Worm (Caenorhabditis elegans): ENCODE results near the gene T12D8.5.

T12D8.5 gene

DNA sequence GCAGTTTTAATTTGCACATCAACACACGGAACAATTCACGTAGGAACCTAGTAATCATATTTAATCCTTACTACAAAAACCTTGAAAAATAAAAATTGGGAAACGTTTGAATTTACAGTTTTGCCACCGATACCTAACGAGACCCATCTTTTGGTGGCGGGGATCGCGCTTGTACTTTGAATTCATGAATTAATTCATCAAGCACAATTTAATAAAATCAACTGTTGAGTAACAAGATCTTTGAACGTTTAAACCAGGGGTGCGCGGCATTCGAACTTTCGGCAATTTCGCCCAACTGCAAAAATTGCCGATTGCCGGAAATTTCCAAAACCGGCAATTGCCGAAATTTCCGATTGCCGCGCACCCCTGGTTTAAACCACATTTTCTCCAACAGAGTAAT lies 30.1 kb upstream of the T12D8.5 start:
- TF ChIP-seq scrt-1 (GFP tag; IDR thresholded peaks at IDR 0.05) (no peak), pes-1 (GFP tag; IDR thresholded peaks at IDR 0.05) (no peak), B0310.2 (tag; optimal IDR thresholded peaks at IDR 0.05) (no peak), ama-1 (optimal IDR thresholded peaks at IDR 0.05) (no peak), sea-1 (GFP tag; conservative IDR thresholded peaks at IDR 0.05) (no peak), aly-1 (tag; optimal IDR thresholded peaks at IDR 0.05) (no peak), hnd-1 (tag; optimal IDR thresholded peaks at IDR 0.05) (no peak), hmbx-1 (tag; optimal IDR thresholded peaks at IDR 0.05) (no peak), ceh-13 (GFP tag; optimal IDR thresholded peaks at IDR 0.05) (no peak), tbx-37 (GFP tag; conservative IDR thresholded peaks at IDR 0.05) (no peak), F13C5.2 (tag; optimal IDR thresholded peaks at IDR 0.05) (no peak), tbx-11 (GFP tag; IDR thresholded peaks at IDR 0.05) (no peak), ets-7 (tag; optimal IDR thresholded peaks at IDR 0.05) (no peak), ceh-36 (tag; optimal IDR thresholded peaks at IDR 0.05) (no peak), flt-1 (GFP tag; IDR thresholded peaks at IDR 0.05) (no peak), tra-4 (tag; optimal IDR thresholded peaks at IDR 0.05) (no peak), hmg-4 (GFP tag; optimal IDR thresholded peaks at IDR 0.05) (no peak)

DNA sequence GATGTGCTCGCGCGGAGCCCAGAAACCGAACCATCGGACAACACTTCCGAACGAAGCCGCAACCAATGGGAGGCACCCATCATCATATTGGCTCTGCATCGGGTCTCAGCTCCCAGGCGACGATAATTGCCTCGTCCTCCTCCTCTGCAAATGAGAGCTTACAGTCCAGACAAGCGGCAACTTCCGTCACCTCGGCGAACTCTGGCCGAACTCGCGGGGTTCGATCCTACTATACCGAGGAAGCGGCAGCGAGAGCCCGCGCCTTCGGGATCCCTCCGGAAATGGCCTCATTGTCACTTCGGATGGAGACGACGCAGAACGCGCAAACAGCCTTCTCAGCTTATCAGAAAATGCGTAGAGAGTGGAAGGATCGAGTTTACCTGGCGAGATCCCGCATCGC lies 28.4 kb upstream of the T12D8.5 start:
- TF ChIP-seq ceh-13 (GFP tag; optimal IDR thresholded peaks at IDR 0.05) (no peak), hmg-4 (GFP tag; optimal IDR thresholded peaks at IDR 0.05) (peak; percentile 14)

DNA sequence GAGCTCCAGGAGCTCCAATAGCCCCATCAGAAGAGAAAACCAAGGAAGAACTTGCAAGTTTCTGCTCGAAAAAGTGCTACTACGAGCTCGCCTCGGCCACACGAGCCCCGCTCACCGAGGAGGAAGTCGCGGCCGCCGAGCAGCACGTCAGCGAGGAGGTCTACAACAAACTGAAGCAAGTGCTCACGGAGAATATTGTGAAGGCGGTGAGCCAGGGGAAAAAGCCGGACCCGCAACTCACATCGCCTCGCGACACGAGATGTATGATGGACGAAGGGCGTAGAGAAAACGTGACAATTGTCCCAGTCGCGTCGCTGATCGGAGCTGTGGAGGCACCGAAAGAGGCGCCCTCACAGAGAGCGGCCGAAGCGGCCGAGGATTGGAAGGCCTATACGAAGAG lies 26.1 kb upstream of the T12D8.5 start:
- no peak for TF ChIP-seq hmg-4 (GFP tag; optimal IDR thresholded peaks at IDR 0.05)
- TF ChIP-seq tbx-11 (GFP tag; IDR thresholded peaks at IDR 0.05): no peak
- no peak for TF ChIP-seq ceh-13 (GFP tag; optimal IDR thresholded peaks at IDR 0.05)

DNA sequence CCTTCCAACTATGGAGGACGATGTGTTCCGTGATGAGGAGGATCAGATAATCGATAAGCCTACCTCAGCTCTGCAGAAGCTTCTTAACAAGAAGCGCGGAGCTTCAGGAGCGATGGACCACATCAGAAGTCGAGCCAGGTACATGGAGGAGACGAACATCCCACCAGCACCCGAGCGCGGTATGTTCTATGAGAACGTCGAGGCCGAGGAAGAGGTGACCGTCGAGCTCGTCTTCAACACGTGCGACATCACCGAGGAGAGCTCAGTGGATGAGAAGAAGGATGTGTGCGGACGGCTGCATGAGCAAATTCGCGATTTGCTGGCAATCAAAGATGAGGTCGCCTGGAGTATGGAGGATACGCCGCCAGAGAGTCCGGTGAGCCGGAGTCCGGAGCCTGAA lies 25.4 kb upstream of the T12D8.5 start:
- TF ChIP-seq ets-7 (tag; optimal IDR thresholded peaks at IDR 0.05) (no peak), scrt-1 (GFP tag; IDR thresholded peaks at IDR 0.05) (no peak), hmbx-1 (tag; optimal IDR thresholded peaks at IDR 0.05) (no peak), B0310.2 (tag; optimal IDR thresholded peaks at IDR 0.05) (no peak), ceh-13 (GFP tag; optimal IDR thresholded peaks at IDR 0.05) (no peak), sea-1 (GFP tag; conservative IDR thresholded peaks at IDR 0.05) (no peak), hnd-1 (tag; optimal IDR thresholded peaks at IDR 0.05) (no peak), tbx-11 (GFP tag; IDR thresholded peaks at IDR 0.05) (no peak), pes-1 (GFP tag; IDR thresholded peaks at IDR 0.05) (no peak), hmg-4 (GFP tag; optimal IDR thresholded peaks at IDR 0.05) (no peak), aly-1 (tag; optimal IDR thresholded peaks at IDR 0.05) (no peak), ceh-36 (tag; optimal IDR thresholded peaks at IDR 0.05) (no peak), flt-1 (GFP tag; IDR thresholded peaks at IDR 0.05) (no peak), tra-4 (tag; optimal IDR thresholded peaks at IDR 0.05) (no peak), F13C5.2 (tag; optimal IDR thresholded peaks at IDR 0.05) (no peak), ama-1 (optimal IDR thresholded peaks at IDR 0.05) (no peak)

DNA sequence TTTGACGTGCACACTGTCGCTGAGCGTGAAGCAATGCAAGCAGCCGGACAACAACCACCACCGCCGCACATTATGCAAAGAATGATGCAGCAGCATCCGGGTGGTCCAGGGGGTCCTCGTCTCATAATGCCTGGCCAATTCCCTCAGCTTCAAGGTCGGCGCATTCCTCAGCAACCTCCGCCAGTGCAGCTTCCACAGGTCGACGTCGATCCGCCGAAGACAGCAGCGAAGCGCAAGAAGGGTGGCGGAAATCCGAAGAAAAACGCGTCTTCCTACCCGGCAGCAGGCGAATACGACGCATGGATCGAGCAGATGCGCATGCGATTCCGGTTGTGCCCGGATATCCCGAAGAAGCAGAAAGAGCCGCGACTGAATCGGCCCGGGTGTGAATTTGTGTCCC lies 24.8 kb upstream of the T12D8.5 start:
- TF ChIP-seq B0310.2 (tag; optimal IDR thresholded peaks at IDR 0.05) (no peak), aly-1 (tag; optimal IDR thresholded peaks at IDR 0.05) (peak; percentile 39), tra-4 (tag; optimal IDR thresholded peaks at IDR 0.05) (no peak)

DNA sequence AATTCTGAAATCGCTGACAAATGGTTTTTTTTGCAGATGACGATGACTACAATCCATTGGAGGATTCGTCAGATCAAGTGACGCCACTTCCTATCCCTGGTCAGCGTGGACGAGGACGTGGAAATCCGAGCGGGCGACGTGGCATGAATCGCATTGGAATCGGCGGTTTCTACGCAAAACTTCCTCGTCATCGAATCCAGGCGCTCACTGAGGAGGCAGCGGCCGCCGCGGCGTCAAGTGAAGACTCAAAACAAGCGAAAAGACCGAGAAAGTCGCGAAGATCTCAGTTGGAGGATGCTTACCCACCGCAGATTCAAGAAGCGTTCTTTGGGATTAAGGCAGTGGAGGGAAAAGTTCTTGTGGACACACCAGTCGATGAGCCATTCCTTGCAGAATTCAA lies 22.0 kb upstream of the T12D8.5 start:
- no peak for TF ChIP-seq sea-1 (GFP tag; conservative IDR thresholded peaks at IDR 0.05)
- 0 out of 2 replicates have a peak, but pooled peaks have one; percentile 22 for TF ChIP-seq tbx-11 (GFP tag; IDR thresholded peaks at IDR 0.05)

DNA sequence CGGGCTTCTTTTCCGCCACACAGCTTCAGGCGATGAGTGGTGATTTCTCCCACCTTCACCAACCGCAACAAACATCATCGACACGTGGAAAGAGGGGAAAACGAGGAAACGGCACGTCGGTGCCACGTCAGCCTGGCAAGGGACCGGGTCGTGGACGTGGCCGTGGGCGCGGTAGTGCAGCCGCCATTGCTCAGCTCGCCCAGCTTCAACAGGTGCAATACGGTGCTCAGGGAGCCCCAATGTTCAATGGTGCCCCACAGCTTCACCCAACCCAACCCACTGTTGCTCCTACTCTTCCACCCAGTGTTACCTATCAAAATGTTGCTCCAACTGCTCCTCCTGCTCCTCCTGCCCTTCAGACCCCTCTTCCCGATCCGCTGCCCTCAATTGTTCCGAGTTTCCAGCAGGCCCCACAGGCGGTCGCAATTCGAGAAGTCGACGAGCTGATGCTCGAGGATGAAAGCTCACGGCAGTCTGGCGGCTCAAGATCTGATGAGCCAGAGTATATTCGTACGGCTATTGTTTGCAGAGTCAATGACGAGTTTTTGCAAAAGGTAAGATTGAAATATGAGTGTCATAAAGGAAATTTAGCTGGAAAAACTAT lies 19.4 kb upstream of the T12D8.5 start:
- TF ChIP-seq B0310.2 (tag; optimal IDR thresholded peaks at IDR 0.05) (no peak), scrt-1 (GFP tag; IDR thresholded peaks at IDR 0.05) (0 out of 2 replicates have a peak, but pooled peaks have one; percentile 7)

DNA sequence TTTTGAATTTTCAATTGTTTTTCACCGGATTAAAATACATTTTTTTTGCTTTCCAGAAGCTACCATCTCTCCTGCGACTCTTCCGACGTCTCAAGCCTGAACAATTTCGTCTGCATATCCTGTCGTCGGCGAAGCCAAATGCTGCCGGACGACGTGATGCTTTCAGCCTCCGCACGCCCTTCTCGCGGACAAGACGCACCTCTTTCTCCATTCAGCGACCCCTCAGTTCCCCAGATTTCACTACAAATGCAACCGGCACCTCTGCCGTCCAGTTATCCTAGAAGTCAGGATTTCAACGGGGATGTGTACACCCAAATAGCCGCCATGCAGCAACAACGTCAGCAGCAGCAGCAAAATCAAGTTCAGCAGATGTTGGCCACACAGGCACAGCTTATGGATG lies 17.7 kb upstream of the T12D8.5 start:
- no peak for TF ChIP-seq ets-7 (tag; optimal IDR thresholded peaks at IDR 0.05)
- no peak for TF ChIP-seq scrt-1 (GFP tag; IDR thresholded peaks at IDR 0.05)
- TF ChIP-seq aly-1 (tag; optimal IDR thresholded peaks at IDR 0.05): peak; percentile 7
- TF ChIP-seq tbx-37 (GFP tag; conservative IDR thresholded peaks at IDR 0.05): no peak

DNA sequence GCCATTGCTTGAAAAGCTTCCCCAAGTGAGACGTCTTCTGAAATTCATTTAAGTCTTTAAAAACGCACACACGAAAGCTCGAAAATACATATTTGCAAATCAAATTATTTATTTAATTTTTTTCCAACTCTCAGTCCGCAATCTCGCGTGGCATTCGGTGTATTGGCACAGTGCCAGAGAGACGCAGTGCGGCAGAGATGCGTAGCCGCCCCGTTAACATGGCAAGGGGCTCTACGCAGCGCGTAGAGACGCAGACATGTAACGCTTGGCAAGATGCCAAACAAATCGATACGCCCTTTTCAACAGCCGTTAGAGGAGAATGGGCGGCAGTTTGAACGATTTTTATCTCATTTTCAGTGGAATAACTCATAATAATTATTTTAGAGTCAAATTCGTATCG lies 16.9 kb upstream of the T12D8.5 start, which contains the start of the genes drr-2 and set-16:
TSS of gene drr-2 (minus strand) at position 37 of the 400 bp plus-strand sequence.
TSS of gene set-16 (plus strand) at position 383 of the 400 bp plus-strand sequence.
- TF ChIP-seq ets-7 (tag; optimal IDR thresholded peaks at IDR 0.05): peak; percentile 34
- TF ChIP-seq ceh-36 (tag; optimal IDR thresholded peaks at IDR 0.05): peak; percentile 51
- peak; percentile 67; the same call in 1 of the 2 replicates for TF ChIP-seq sea-1 (GFP tag; conservative IDR thresholded peaks at IDR 0.05)
- no peak for TF ChIP-seq aly-1 (tag; optimal IDR thresholded peaks at IDR 0.05)
- no peak for TF ChIP-seq ceh-13 (GFP tag; optimal IDR thresholded peaks at IDR 0.05)
- no peak for TF ChIP-seq hmbx-1 (tag; optimal IDR thresholded peaks at IDR 0.05)
- TF ChIP-seq pes-1 (GFP tag; IDR thresholded peaks at IDR 0.05): peak; percentile 54; the same call in 1 of the 2 replicates
- no peak for TF ChIP-seq ama-1 (optimal IDR thresholded peaks at IDR 0.05)
- peak; percentile 34 for TF ChIP-seq tra-4 (tag; optimal IDR thresholded peaks at IDR 0.05)
- TF ChIP-seq hmg-4 (GFP tag; optimal IDR thresholded peaks at IDR 0.05): peak; percentile 82
- no peak for TF ChIP-seq scrt-1 (GFP tag; IDR thresholded peaks at IDR 0.05)
- TF ChIP-seq B0310.2 (tag; optimal IDR thresholded peaks at IDR 0.05): no peak
- TF ChIP-seq F13C5.2 (tag; optimal IDR thresholded peaks at IDR 0.05): peak; percentile 90
- peak; percentile 50 for TF ChIP-seq flt-1 (GFP tag; IDR thresholded peaks at IDR 0.05)
- no peak for TF ChIP-seq tbx-11 (GFP tag; IDR thresholded peaks at IDR 0.05)
- no peak for TF ChIP-seq hnd-1 (tag; optimal IDR thresholded peaks at IDR 0.05)
- TF ChIP-seq tbx-37 (GFP tag; conservative IDR thresholded peaks at IDR 0.05): peak; percentile 20; the same call in 1 of the 2 replicates

All from whole organism, early embryonic.